Fruit fly (Drosophila melanogaster) whole organism, adult: ENCODE results near the gene Atg16.

Source experiments
- CG14711 ChIP-seq: fragments of 200-800 bp; sonication (Bioruptor generic); optimal IDR thresholded peaks from 2 replicates; lab custom pipeline; 2018; ENCODE audit warnings: missing biosample characterization, mild to moderate bottlenecking, missing genetic modification characterization, moderate library complexity
- ovo ChIP-seq: fragments of 200-800 bp; sonication (Bioruptor generic); optimal IDR thresholded peaks from 2 replicates; lab custom pipeline; 2016; ENCODE audit warnings: missing biosample characterization, missing genetic modification characterization

dm6 chr3R:29797183-29797582 lies 37.7 kb downstream of the Atg16 start:
- TF ChIP-seq ovo (GFP tag; lab: Kevin White, UChicago) (no peak), CG14711 (tag; lab: Kevin White, UChicago) (no peak)
